Worm (Caenorhabditis elegans): ENCODE data around the gene C08B6.10.

DNA sequence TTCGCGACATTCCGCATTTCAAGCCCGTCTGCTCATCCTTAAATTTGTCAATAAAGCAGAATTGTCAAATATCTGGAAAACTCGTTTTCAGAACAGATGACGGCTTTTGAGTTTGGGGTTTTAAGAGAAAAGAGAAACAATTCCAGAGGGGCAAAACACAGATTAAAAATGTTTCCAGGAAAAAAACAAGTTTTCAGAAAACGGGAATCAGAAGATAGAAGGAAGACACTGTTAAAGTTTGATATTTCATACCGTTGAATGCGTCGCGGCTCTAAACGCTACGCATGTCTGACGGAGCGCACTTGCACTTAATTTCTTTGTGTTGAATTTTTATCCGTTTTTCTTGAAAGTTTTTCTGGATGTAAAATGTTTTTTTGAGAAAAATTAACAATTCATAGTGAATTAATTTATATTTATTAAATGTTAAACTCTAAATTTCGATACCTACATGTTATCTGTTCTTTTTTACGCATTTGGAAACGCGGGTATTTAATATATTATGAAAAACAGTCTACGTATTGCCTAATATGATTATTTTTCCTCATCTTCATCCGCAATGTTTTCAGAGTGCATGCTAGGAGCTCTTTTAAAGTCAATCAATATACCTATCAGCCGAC lies 8.9 kb downstream of the C08B6.10 start, which contains the start of the genes C08B6.18, wdr-20 and C08B6.8:
- TF ChIP-seq ztf-29 (GFP tag; IDR thresholded peaks at IDR 0.05) = no peak
- no peak for TF ChIP-seq T22C8.4 (GFP tag; IDR thresholded peaks at IDR 0.05)
- TF ChIP-seq klf-2 (GFP tag; conservative IDR thresholded peaks at IDR 0.05) = no peak
- no peak for TF ChIP-seq ztf-23 (GFP tag; IDR thresholded peaks at IDR 0.05)
- TF ChIP-seq med-1 (GFP tag; optimal IDR thresholded peaks at IDR 0.05; ENCODE audit: insufficient read depth) = no peak
- no peak for TF ChIP-seq flt-1 (GFP tag; IDR thresholded peaks at IDR 0.05)
- TF ChIP-seq ref-1 (GFP tag; conservative IDR thresholded peaks at IDR 0.05) = no peak
- TF ChIP-seq tab-1 (GFP tag; IDR thresholded peaks at IDR 0.05) = no peak

Data from whole organism, midembryonic.